Fruit fly (Drosophila melanogaster) whole organism, embryonic: ENCODE results near the gene tral.

Source experiments
- ATbp ChIP-seq: fragments of 200-800 bp; sonication (Bioruptor generic); optimal IDR thresholded peaks from 2 replicates; lab custom pipeline; 2017; ENCODE audit warnings: missing biosample characterization, mild to moderate bottlenecking, missing genetic modification characterization, missing genetic modification reagents
- Adf1 ChIP-seq: fragments of 200-800 bp; sonication (Bioruptor generic); IDR thresholded peaks from 2 replicates; pipeline ENCODE4 v1.3.6; 2022; ENCODE audit warnings: missing biosample characterization, missing genetic modification characterization
- CG12155 ChIP-seq: fragments of 200-800 bp; sonication (Bioruptor generic); optimal IDR thresholded peaks from 3 replicates; lab custom pipeline; 2016; ENCODE audit warnings: missing biosample characterization, missing genetic modification characterization
- CG12219 ChIP-seq: fragments of 200-800 bp; sonication (Bioruptor generic); optimal IDR thresholded peaks from 3 replicates; lab custom pipeline; 2018; ENCODE audit warnings: missing biosample characterization, mild to moderate bottlenecking, missing genetic modification characterization
- CG12744 ChIP-seq: fragments of 200-800 bp; sonication (Bioruptor generic); optimal IDR thresholded peaks from 2 replicates; lab custom pipeline; 2016; ENCODE audit warnings: missing biosample characterization, missing genetic modification characterization
- CG14860 ChIP-seq: fragments of 200-800 bp; sonication (Bioruptor generic); IDR thresholded peaks from 3 replicates; pipeline ENCODE4 v1.3.6; 2022; ENCODE audit warnings: missing biosample characterization, missing genetic modification characterization; ENCODE audit not compliant: partially characterized antibody
- CG14965 ChIP-seq: fragments of 200-800 bp; sonication (Bioruptor generic); optimal IDR thresholded peaks from 2 replicates; lab custom pipeline; 2016; ENCODE audit warnings: missing biosample characterization, missing genetic modification characterization, borderline replicate concordance
- CG15011 ChIP-seq: fragments of 200-800 bp; sonication (Bioruptor generic); optimal IDR thresholded peaks from 3 replicates; lab custom pipeline; 2018; ENCODE audit warnings: missing biosample characterization, mild to moderate bottlenecking, missing genetic modification characterization
- CG15269 ChIP-seq: fragments of 200-800 bp; sonication (Bioruptor generic); optimal IDR thresholded peaks from 2 replicates; lab custom pipeline; 2018; ENCODE audit warnings: missing biosample characterization, mild to moderate bottlenecking, missing genetic modification characterization, moderate library complexity
- CG15479 ChIP-seq: fragments of 200-800 bp; sonication (Bioruptor generic); optimal IDR thresholded peaks from 3 replicates; lab custom pipeline; 2019; ENCODE audit warnings: missing biosample characterization, mild to moderate bottlenecking, missing genetic modification characterization, moderate library complexity
- CG15514 ChIP-seq: fragments of 200-800 bp; sonication (Bioruptor generic); optimal IDR thresholded peaks from 3 replicates; lab custom pipeline; 2017; ENCODE audit warnings: missing biosample characterization, missing genetic modification characterization, mild to moderate bottlenecking, moderate library complexity, missing genetic modification reagents
- CG1602 ChIP-seq: fragments of 200-800 bp; sonication (Bioruptor generic); optimal IDR thresholded peaks from 3 replicates; lab custom pipeline; 2016; ENCODE audit warnings: missing biosample characterization, missing genetic modification characterization
- CG30020 ChIP-seq: fragments of 200-800 bp; optimal IDR thresholded peaks from 2 replicates; lab custom pipeline; 2019; ENCODE audit warnings: missing biosample characterization, mild to moderate bottlenecking, missing genetic modification characterization, moderate library complexity
- CG30431 ChIP-seq: fragments of 200-800 bp; sonication (Bioruptor generic); optimal IDR thresholded peaks from 2 replicates; lab custom pipeline; 2017; ENCODE audit warnings: missing biosample characterization, missing genetic modification characterization
- CG43689 ChIP-seq: fragments of 200-800 bp; sonication (Bioruptor generic); IDR thresholded peaks from 2 replicates; pipeline ENCODE4 v1.3.6; 2022; ENCODE audit warnings: missing biosample characterization, missing genetic modification characterization
- CG6683 ChIP-seq: fragments of 200-800 bp; sonication (Bioruptor generic); optimal IDR thresholded peaks from 2 replicates; lab custom pipeline; 2017; ENCODE audit warnings: missing biosample characterization, mild to moderate bottlenecking, missing genetic modification characterization, missing genetic modification reagents
- CG6813 ChIP-seq: fragments of 200-800 bp; sonication (Bioruptor generic); optimal IDR thresholded peaks from 2 replicates; lab custom pipeline; 2017; ENCODE audit warnings: missing biosample characterization, missing genetic modification characterization, mild to moderate bottlenecking, moderate library complexity, missing genetic modification reagents
- CG7372 ChIP-seq: fragments of 200-800 bp; sonication (Bioruptor generic); IDR thresholded peaks from 2 replicates; pipeline ENCODE4 v1.3.6; 2022; ENCODE audit warnings: missing biosample characterization, missing genetic modification characterization
- CG7928 ChIP-seq: fragments of 200-800 bp; sonication (Bioruptor generic); optimal IDR thresholded peaks from 2 replicates; lab custom pipeline; 2017; ENCODE audit warnings: missing biosample characterization, mild to moderate bottlenecking, missing genetic modification characterization
- D19B ChIP-seq: fragments of 200-800 bp; sonication (Bioruptor generic); optimal IDR thresholded peaks from 2 replicates; lab custom pipeline; 2017; ENCODE audit warnings: missing biosample characterization, mild to moderate bottlenecking, missing genetic modification characterization
- E2f2 ChIP-seq: fragments of 200-800 bp; sonication (Bioruptor generic); IDR thresholded peaks from 2 replicates; pipeline ENCODE4 v1.3.6; 2022; ENCODE audit warnings: missing biosample characterization, missing genetic modification characterization
- HHEX ChIP-seq: fragments of 200-800 bp; sonication (Bioruptor generic); optimal IDR thresholded peaks from 3 replicates; lab custom pipeline; 2017; ENCODE audit warnings: missing biosample characterization, mild to moderate bottlenecking, missing genetic modification characterization, missing genetic modification reagents
- Jarid2 ChIP-seq: fragments of 200-800 bp; sonication (Bioruptor generic); optimal IDR thresholded peaks from 3 replicates; lab custom pipeline; 2017; ENCODE audit warnings: mild to moderate bottlenecking, missing biosample characterization, missing genetic modification reagents, missing genetic modification characterization
- MBD-R2 ChIP-seq: fragments of 200-800 bp; sonication (Bioruptor generic); IDR thresholded peaks from 2 replicates; pipeline ENCODE4 v1.3.6; 2022; ENCODE audit warnings: missing biosample characterization, missing genetic modification characterization
- Meics ChIP-seq: fragments of 200-800 bp; sonication (Bioruptor generic); optimal IDR thresholded peaks from 2 replicates; lab custom pipeline; 2017; ENCODE audit warnings: missing biosample characterization, mild to moderate bottlenecking, missing genetic modification characterization
- PHDP ChIP-seq: fragments of 200-800 bp; sonication (Bioruptor generic); optimal IDR thresholded peaks from 3 replicates; lab custom pipeline; 2018; ENCODE audit warnings: missing biosample characterization, mild to moderate bottlenecking, missing genetic modification characterization, moderate library complexity
- Sry-β ChIP-seq: fragments of 200-800 bp; sonication (Bioruptor generic); optimal IDR thresholded peaks from 2 replicates; lab custom pipeline; 2018; ENCODE audit warnings: missing biosample characterization, mild to moderate bottlenecking, missing genetic modification characterization, moderate library complexity
- Xrp1 ChIP-seq: fragments of 200-800 bp; sonication (Bioruptor generic); IDR thresholded peaks from 2 replicates; pipeline ENCODE4 v1.3.6; 2022; ENCODE audit warnings: missing biosample characterization, missing genetic modification characterization
- aop ChIP-seq: fragments of 200-800 bp; sonication (Bioruptor generic); IDR thresholded peaks from 2 replicates; pipeline ENCODE4 v1.3.6; 2022; ENCODE audit warnings: missing biosample characterization, missing genetic modification characterization
- ash1 ChIP-seq: fragments of 200-800 bp; sonication (Bioruptor generic); optimal IDR thresholded peaks from 2 replicates; lab custom pipeline; 2018; ENCODE audit warnings: missing biosample characterization, mild to moderate bottlenecking, missing genetic modification characterization
- bab2 ChIP-seq: fragments of 200-800 bp; sonication (Bioruptor generic); optimal IDR thresholded peaks from 2 replicates; lab custom pipeline; 2016; ENCODE audit warnings: missing biosample characterization, missing genetic modification characterization
- croc ChIP-seq: fragments of 200-800 bp; sonication (Bioruptor generic); conservative IDR thresholded peaks from 3 replicates; pipeline ENCODE4 v1.3.6; 2022; ENCODE audit warnings: missing biosample characterization, missing genetic modification characterization
- crol ChIP-seq: fragments of 200-800 bp; sonication (Bioruptor generic); IDR thresholded peaks from 2 replicates; pipeline ENCODE4 v1.3.6; 2022; ENCODE audit warnings: missing biosample characterization, missing genetic modification characterization
- dan ChIP-seq: fragments of 200-800 bp; sonication (Bioruptor generic); IDR thresholded peaks from 2 replicates; pipeline ENCODE4 v1.3.6; 2022; ENCODE audit warnings: missing biosample characterization, missing genetic modification characterization
- dmrt11E ChIP-seq: fragments of 200-800 bp; sonication (Bioruptor generic); optimal IDR thresholded peaks from 3 replicates; lab custom pipeline; 2018; ENCODE audit warnings: missing biosample characterization, mild to moderate bottlenecking, missing genetic modification characterization, moderate library complexity
- emc ChIP-seq: fragments of 200-800 bp; sonication (Bioruptor generic); optimal IDR thresholded peaks from 2 replicates; lab custom pipeline; 2016; ENCODE audit warnings: missing biosample characterization, missing genetic modification characterization
- eve ChIP-seq, 2 experiments: fragments of >200 bp; optimal IDR thresholded peaks; 2 replicates each; lab custom pipeline; 2017; ENCODE audit warnings: missing biosample characterization in 2 of 2, missing genetic modification characterization in 2 of 2
- gcm2 ChIP-seq: fragments of 200-800 bp; sonication (Bioruptor generic); optimal IDR thresholded peaks from 2 replicates; lab custom pipeline; 2016; ENCODE audit warnings: missing biosample characterization, missing genetic modification characterization
- grau ChIP-seq: fragments of 200-800 bp; optimal IDR thresholded peaks from 3 replicates; lab custom pipeline; 2019; ENCODE audit warnings: missing biosample characterization, mild to moderate bottlenecking, missing genetic modification characterization, moderate library complexity
- grn ChIP-seq: fragments of 200-800 bp; sonication (Bioruptor generic); optimal IDR thresholded peaks from 3 replicates; lab custom pipeline; 2017; ENCODE audit warnings: missing biosample characterization, missing genetic modification characterization
- gt ChIP-seq: fragments of 200-800 bp; sonication (Bioruptor generic); IDR thresholded peaks from 2 replicates; pipeline ENCODE4 v1.3.6; 2022; ENCODE audit warnings: missing biosample characterization, missing genetic modification characterization
- lab ChIP-seq: fragments of 200-800 bp; sonication (Bioruptor generic); optimal IDR thresholded peaks from 3 replicates; lab custom pipeline; 2017; ENCODE audit warnings: missing biosample characterization, missing genetic modification characterization, mild to moderate bottlenecking, moderate library complexity, missing genetic modification reagents
- mam ChIP-seq: fragments of 200-800 bp; sonication (Bioruptor generic); optimal IDR thresholded peaks from 3 replicates; lab custom pipeline; 2016; ENCODE audit warnings: missing biosample characterization, missing genetic modification characterization
- scrt ChIP-seq: fragments of 200-800 bp; sonication (Bioruptor generic); optimal IDR thresholded peaks from 2 replicates; lab custom pipeline; 2018; ENCODE audit warnings: missing biosample characterization, mild to moderate bottlenecking, missing genetic modification characterization, moderate library complexity
- sd ChIP-seq: fragments of 200-800 bp; sonication (Bioruptor generic); optimal IDR thresholded peaks from 3 replicates; lab custom pipeline; 2018; ENCODE audit warnings: missing biosample characterization, mild to moderate bottlenecking, missing genetic modification characterization, moderate library complexity
- sim ChIP-seq: fragments of 200-800 bp; sonication (Bioruptor generic); IDR thresholded peaks from 2 replicates; pipeline ENCODE4 v1.3.6; 2022; ENCODE audit warnings: missing biosample characterization, missing genetic modification characterization
- stc ChIP-seq: fragments of 200-800 bp; sonication (Bioruptor generic); IDR thresholded peaks from 2 replicates; pipeline ENCODE4 v1.3.6; 2022; ENCODE audit warnings: missing biosample characterization, missing genetic modification characterization
- tgo ChIP-seq: fragments of 200-800 bp; sonication (Bioruptor generic); IDR thresholded peaks from 3 replicates; pipeline ENCODE4 v1.3.6; 2022; ENCODE audit warnings: missing biosample characterization, missing genetic modification characterization
- tup ChIP-seq: fragments of 200-800 bp; sonication (Bioruptor generic); optimal IDR thresholded peaks from 2 replicates; lab custom pipeline; 2016; ENCODE audit warnings: missing biosample characterization, mild to moderate bottlenecking, missing genetic modification characterization, moderate library complexity
- vvl ChIP-seq: fragments of 200-800 bp; sonication (Bioruptor generic); IDR thresholded peaks from 2 replicates; pipeline ENCODE4 v1.3.6; 2022; ENCODE audit warnings: missing biosample characterization, missing genetic modification characterization

tral gene

dm6 chr3L:12533392-12534070 lies 18.7 kb downstream of the tral start, which contains the start of the genes Tsf2 and CG34242 (continued):
- TF ChIP-seq gt (GFP tag; lab: Robert Waterston, UW) = peak; percentile 55
- TF ChIP-seq CG12744 (GFP tag; lab: Kevin White, UChicago) = no peak
- TF ChIP-seq CG6683 (GFP tag; lab: Kevin White, UChicago) = peak; percentile 58
- TF ChIP-seq CG30431 = no peak
- peak; percentile 73 for TF ChIP-seq scrt (GFP tag; lab: Kevin White, UChicago)
- TF ChIP-seq D19B = no peak
- TF ChIP-seq grn (GFP tag; lab: Kevin White, UChicago) = no peak
- peak; percentile 42 for TF ChIP-seq CG7928
- no peak for TF ChIP-seq CG12219
- peak; percentile 24; the same call in 1 of the 2 replicates for TF ChIP-seq E2f2 (GFP tag; lab: Robert Waterston, UW)
- no peak for TF ChIP-seq emc (GFP tag; lab: Kevin White, UChicago)
- TF ChIP-seq bab2 (GFP tag; lab: Kevin White, UChicago) = no peak
- peak; percentile 96 for TF ChIP-seq vvl (GFP tag; lab: Robert Waterston, UW)
- TF ChIP-seq sim (GFP tag; lab: Robert Waterston, UW) = peak; percentile 58; the same call in 1 of the 2 replicates
- TF ChIP-seq gcm2 (GFP tag; lab: Kevin White, UChicago) = no peak
- peak; percentile 91 for TF ChIP-seq croc
- TF ChIP-seq CG15514 (GFP tag; lab: Kevin White, UChicago) = peak; percentile 90
- no peak for TF ChIP-seq CG14965 (GFP tag; lab: Kevin White, UChicago)
- TF ChIP-seq CG15011 (GFP tag; lab: Kevin White, UChicago) = no peak
- no peak for TF ChIP-seq CG6813 (GFP tag; lab: Kevin White, UChicago)
- TF ChIP-seq CG7372 (GFP tag; lab: Robert Waterston, UW) = peak; percentile 61; the same call in 1 of the 2 replicates
- peak; percentile 69 for TF ChIP-seq CG30020
- peak; percentile 97 for TF ChIP-seq Xrp1 (GFP tag; lab: Robert Waterston, UW)
- TF ChIP-seq ATbp (GFP tag; lab: Kevin White, UChicago) = peak; percentile 60
- peak; percentile 94 for TF ChIP-seq tgo (GFP tag; lab: Robert Waterston, UW)
- peak; percentile 1 for TF ChIP-seq CG12155 (GFP tag; lab: Kevin White, UChicago)
- no peak for TF ChIP-seq eve (GFP tag; optimal IDR thresholded peaks at IDR 0.05; lab: Kevin White, UChicago)
- TF ChIP-seq stc = peak; percentile 83
- no peak for TF ChIP-seq Adf1 (GFP tag; lab: Robert Waterston, UW)
- peak; percentile 21 for TF ChIP-seq mam (GFP tag; lab: Kevin White, UChicago)
- TF ChIP-seq sd (tag; lab: Kevin White, UChicago) = no peak
- peak; percentile 91 for TF ChIP-seq MBD-R2
- no peak for TF ChIP-seq aop (GFP tag; lab: Robert Waterston, UW)
- TF ChIP-seq crol (GFP tag; lab: Robert Waterston, UW) = no peak
- peak; percentile 6 for TF ChIP-seq PHDP (tag; lab: Kevin White, UChicago)
- TF ChIP-seq Jarid2 = no peak
- TF ChIP-seq CG14860 (GFP tag; lab: Robert Waterston, UW) = no peak
- peak; percentile 60 for TF ChIP-seq tup (GFP tag; lab: Kevin White, UChicago)
- TF ChIP-seq Sry-β (GFP tag; lab: Kevin White, UChicago) = no peak
- TF ChIP-seq HHEX (GFP tag; lab: Kevin White, UChicago) = peak; percentile 74
- TF ChIP-seq CG15269 (tag; lab: Kevin White, UChicago) = no peak
- TF ChIP-seq dan (GFP tag; lab: Robert Waterston, UW) = peak; percentile 84
- no peak for TF ChIP-seq CG43689 (GFP tag; lab: Robert Waterston, UW)
- peak; percentile 3 for TF ChIP-seq CG1602
- TF ChIP-seq Meics = peak; percentile 88
- no peak for TF ChIP-seq dmrt11E (tag; lab: Kevin White, UChicago)
- TF ChIP-seq lab (GFP tag; lab: Kevin White, UChicago) = peak; percentile 86
- TF ChIP-seq grau (tag; lab: Kevin White, UChicago) = peak; percentile 94
- no peak for TF ChIP-seq CG15479
- TF ChIP-seq ash1 (GFP tag; lab: Kevin White, UChicago) = no peak
